Fruit fly (Drosophila melanogaster): Measurements from ENCODE around the gene CG17329.

DNA sequence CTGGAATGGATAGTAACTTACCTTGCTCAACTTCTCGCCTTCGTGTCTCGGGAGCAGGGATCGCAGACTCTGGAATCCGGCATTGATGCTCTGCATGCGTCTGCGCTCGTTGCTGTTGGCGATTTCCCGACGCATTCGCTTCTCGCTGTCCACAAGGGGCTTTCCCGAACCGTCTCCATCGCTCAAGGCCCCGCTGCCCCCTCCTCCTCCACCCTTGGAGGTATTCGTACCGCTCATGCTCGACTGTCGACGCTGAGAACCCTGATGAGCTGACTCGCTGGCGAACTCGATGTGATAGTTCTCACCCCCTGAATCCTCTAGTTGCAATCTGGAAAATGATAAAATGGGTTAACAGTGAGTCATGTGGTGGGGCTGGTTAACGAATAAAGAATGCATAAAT, 12.2 kb upstream of the CG17329 start:
- TF ChIP-seq ttk (optimal IDR thresholded peaks at IDR 0.05), result no peak
- TF ChIP-seq psq (optimal IDR thresholded peaks at IDR 0.05), result no peak

Measured in Kc167 (cell line).